Worm (Caenorhabditis elegans): ENCODE data around the gene C44C1.6.
A peak's percentile ranks its signal among the peaks of the same experiment; 100 is the strongest.

C44C1.6 gene

DNA sequence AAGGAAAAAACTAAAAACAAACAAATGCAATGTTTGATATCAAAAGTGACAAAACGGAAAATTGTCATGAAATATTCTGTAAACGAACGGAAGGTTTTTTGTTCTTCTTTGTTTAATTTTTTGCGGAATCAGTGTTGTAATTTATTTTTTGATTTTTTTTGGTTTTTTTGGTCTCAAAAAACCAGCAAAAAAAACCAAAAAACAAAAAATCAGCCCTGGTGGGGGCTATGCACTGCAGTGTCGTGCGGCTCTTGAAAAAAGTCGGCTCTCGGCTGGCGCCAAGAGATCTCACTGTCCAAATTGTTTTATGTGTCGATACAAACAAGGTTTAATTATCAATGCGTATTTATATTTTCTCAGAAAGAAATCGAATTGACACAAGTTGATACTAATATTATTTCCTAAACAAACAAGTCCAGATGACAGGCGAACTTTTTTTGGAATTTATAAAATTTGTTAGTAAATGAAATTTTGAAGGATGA lies 42.4 kb upstream of the C44C1.6 start (continued):
- no peak for TF ChIP-seq efl-1 (optimal IDR thresholded peaks at IDR 0.05)
- peak in 1 of 2 experiments; percentile 92 for TF ChIP-seq efl-1 (GFP tag; optimal IDR thresholded peaks at IDR 0.05 in 1 of 2)
- TF ChIP-seq ceh-82 (tag; optimal IDR thresholded peaks at IDR 0.05), result no peak
- no peak for TF ChIP-seq nhr-237 (tag; optimal IDR thresholded peaks at IDR 0.05)
- no peak for TF ChIP-seq egl-13 (tag; optimal IDR thresholded peaks at IDR 0.05)
- no peak for TF ChIP-seq unc-62 (GFP tag; optimal IDR thresholded peaks at IDR 0.05)
- TF ChIP-seq snpc-4 (tag; optimal IDR thresholded peaks at IDR 0.05), result no peak
- TF ChIP-seq fkh-10 (GFP tag; optimal IDR thresholded peaks at IDR 0.05), result no peak
- TF ChIP-seq lin-14 (GFP tag; optimal IDR thresholded peaks at IDR 0.05), result no peak
- TF ChIP-seq fkh-4 (tag; optimal IDR thresholded peaks at IDR 0.05; ENCODE audit: borderline replicate concordance), result no peak
- no peak for TF ChIP-seq jun-1 (tag; optimal IDR thresholded peaks at IDR 0.05)
- TF ChIP-seq snu-23 (GFP tag; optimal IDR thresholded peaks at IDR 0.05), result peak; percentile 46
- TF ChIP-seq lsy-2 (tag; optimal IDR thresholded peaks at IDR 0.05), result peak in 1 of 2 experiments; percentile 31
- no peak for TF ChIP-seq unc-30 (tag; optimal IDR thresholded peaks at IDR 0.05)
- peak; percentile 48 for TF ChIP-seq nhr-19 (GFP tag; conservative IDR thresholded peaks at IDR 0.05)
- no peak for TF ChIP-seq ztf-11 (tag; optimal IDR thresholded peaks at IDR 0.05)
- TF ChIP-seq skn-1 (tag; optimal IDR thresholded peaks at IDR 0.05), result no peak
- TF ChIP-seq aly-2 (tag; optimal IDR thresholded peaks at IDR 0.05), result no peak
- peak; percentile 23; the same call in 1 of the 2 replicates for TF ChIP-seq ceh-88 (GFP tag; IDR thresholded peaks at IDR 0.05)
- TF ChIP-seq blmp-1 (tag; optimal IDR thresholded peaks at IDR 0.05), result peak; percentile 4
- peak; percentile 90 for TF ChIP-seq ama-1 (optimal IDR thresholded peaks at IDR 0.05)
- no peak for TF ChIP-seq ceh-90 (tag; optimal IDR thresholded peaks at IDR 0.05)
- TF ChIP-seq ets-5 (GFP tag; IDR thresholded peaks at IDR 0.05), result no peak
- peak in 1 of 2 experiments; percentile 52 for TF ChIP-seq lin-35 (GFP tag; optimal IDR thresholded peaks at IDR 0.05)
- no peak for TF ChIP-seq efl-3 (GFP tag; optimal IDR thresholded peaks at IDR 0.05)
- no peak for TF ChIP-seq tlp-1 (tag; optimal IDR thresholded peaks at IDR 0.05)
- no peak for TF ChIP-seq sptf-1 (tag; optimal IDR thresholded peaks at IDR 0.05)
- TF ChIP-seq nhr-28 (tag; optimal IDR thresholded peaks at IDR 0.05), result no peak
- TF ChIP-seq ceh-63 (GFP tag; optimal IDR thresholded peaks at IDR 0.05), result no peak
- TF ChIP-seq lin-15B (tag; optimal IDR thresholded peaks at IDR 0.05), result no peak
- no peak for TF ChIP-seq irx-1 (tag; optimal IDR thresholded peaks at IDR 0.05)
- peak; percentile 28 for TF ChIP-seq nhr-20 (tag; optimal IDR thresholded peaks at IDR 0.05)
- peak; percentile 19 for TF ChIP-seq lir-3 (tag; optimal IDR thresholded peaks at IDR 0.05; ENCODE audit: poor library complexity)
- TF ChIP-seq mab-9 (GFP tag; IDR thresholded peaks at IDR 0.05), result no peak
- TF ChIP-seq nhr-90 (tag; optimal IDR thresholded peaks at IDR 0.05; ENCODE audit: poor library complexity), result peak; percentile 80
- no peak for TF ChIP-seq dpl-1 (GFP tag; optimal IDR thresholded peaks at IDR 0.05)
- TF ChIP-seq ces-1 (GFP tag; optimal IDR thresholded peaks at IDR 0.05), result no peak
- no peak for TF ChIP-seq aha-1 (tag; optimal IDR thresholded peaks at IDR 0.05)
- TF ChIP-seq C04F5.9 (tag; optimal IDR thresholded peaks at IDR 0.05), result peak; percentile 6
- TF ChIP-seq vab-15 (tag; optimal IDR thresholded peaks at IDR 0.05), result no peak
- no peak for TF ChIP-seq hlh-4 (tag; optimal IDR thresholded peaks at IDR 0.05)
- no peak for TF ChIP-seq grh-1 (GFP tag; IDR thresholded peaks at IDR 0.05)
- no peak for TF ChIP-seq sox-4 (tag; optimal IDR thresholded peaks at IDR 0.05)
- no peak for TF ChIP-seq lin-13 (GFP tag; optimal IDR thresholded peaks at IDR 0.05)
- TF ChIP-seq nhr-11 (tag; optimal IDR thresholded peaks at IDR 0.05), result no peak
- no peak for TF ChIP-seq mef-2 (tag; optimal IDR thresholded peaks at IDR 0.05)
- no peak for TF ChIP-seq dsc-1 (tag; optimal IDR thresholded peaks at IDR 0.05)
- no peak for TF ChIP-seq sup-37 (GFP tag; optimal IDR thresholded peaks at IDR 0.05)
- TF ChIP-seq elt-3 (tag; optimal IDR thresholded peaks at IDR 0.05), result no peak
- TF ChIP-seq nhr-12 (tag; optimal IDR thresholded peaks at IDR 0.05), result no peak
- TF ChIP-seq Y116A8C.19 (tag; optimal IDR thresholded peaks at IDR 0.05; ENCODE audit: borderline replicate concordance), result no peak
- no peak for TF ChIP-seq swsn-7 (tag; optimal IDR thresholded peaks at IDR 0.05)
- TF ChIP-seq nhr-85 (tag), result peak; percentile 84
- TF ChIP-seq pax-3 (tag; optimal IDR thresholded peaks at IDR 0.05), result peak; percentile 48
